Worm (Caenorhabditis elegans) whole organism, L2 larva: Measurements from ENCODE around the gene dsl-6.

ENCODE experiments used
- C34F6.9 ChIP-seq: fragments of 150-350 bp; optimal IDR thresholded peaks from 2 replicates; lab custom pipeline; 2014; ENCODE audit warnings: missing biosample characterization, missing genetic modification characterization
- F13H6.1 ChIP-seq: sonication (generic microtip); optimal IDR thresholded peaks from 2 replicates; lab custom pipeline; 2016; ENCODE audit warnings: missing genetic modification characterization, missing compliant biosample characterization
- R02D3.7 ChIP-seq: fragments of 150-350 bp; optimal IDR thresholded peaks from 2 replicates; lab custom pipeline; 2014; ENCODE audit warnings: missing biosample characterization, missing genetic modification characterization
- Y55F3AM.14 ChIP-seq: fragments of 200-800 bp; sonication (Bioruptor generic); optimal IDR thresholded peaks from 2 replicates; lab custom pipeline; 2018; ENCODE audit warnings: mild to moderate bottlenecking, missing genetic modification characterization, missing compliant biosample characterization
- ZK546.5 ChIP-seq: sonication (generic microtip); optimal IDR thresholded peaks from 2 replicates; lab custom pipeline; 2017; ENCODE audit warnings: missing biosample characterization, missing genetic modification characterization
- alr-1 ChIP-seq: fragments of 150-350 bp; optimal IDR thresholded peaks from 2 replicates; lab custom pipeline; 2014; ENCODE audit warnings: missing biosample characterization, missing genetic modification characterization
- aly-2 ChIP-seq: fragments of 150-350 bp; optimal IDR thresholded peaks from 2 replicates; lab custom pipeline; 2014; ENCODE audit warnings: missing biosample characterization, missing genetic modification characterization
- blmp-1 ChIP-seq: sonication (generic microtip); optimal IDR thresholded peaks from 2 replicates; lab custom pipeline; 2017; ENCODE audit warnings: missing genetic modification characterization, mild to moderate bottlenecking, missing compliant biosample characterization, antibody characterized with exemption, moderate library complexity; ENCODE audit not compliant: insufficient read depth
- ceh-16 ChIP-seq: fragments of 150-350 bp; optimal IDR thresholded peaks from 2 replicates; lab custom pipeline; 2014; ENCODE audit warnings: missing biosample characterization, missing genetic modification characterization
- ceh-82 ChIP-seq: fragments of 150-350 bp; optimal IDR thresholded peaks from 2 replicates; lab custom pipeline; 2014; ENCODE audit warnings: missing biosample characterization, missing genetic modification characterization
- crh-2 ChIP-seq: sonication (generic microtip); optimal IDR thresholded peaks from 2 replicates; lab custom pipeline; 2017; ENCODE audit warnings: missing biosample characterization, missing genetic modification characterization
- dmd-4 ChIP-seq: sonication (generic microtip); optimal IDR thresholded peaks from 2 replicates; lab custom pipeline; 2017; ENCODE audit warnings: missing biosample characterization, missing genetic modification characterization
- egl-27 ChIP-seq: sonication (generic microtip); optimal IDR thresholded peaks from 3 replicates; lab custom pipeline; 2017; ENCODE audit warnings: missing biosample characterization, missing genetic modification reagents, missing genetic modification characterization
- elt-1 ChIP-seq: fragments of 150-350 bp; optimal IDR thresholded peaks from 2 replicates; lab custom pipeline; 2014; ENCODE audit warnings: missing biosample characterization, missing genetic modification characterization
- gmeb-1 ChIP-seq: fragments of 150-350 bp; optimal IDR thresholded peaks from 2 replicates; lab custom pipeline; 2014; ENCODE audit warnings: missing biosample characterization, missing genetic modification characterization
- lin-11 ChIP-seq: fragments of 150-350 bp; sonication (generic microtip); optimal IDR thresholded peaks from 2 replicates; lab custom pipeline; 2014; ENCODE audit warnings: missing biosample characterization, missing genetic modification characterization, inconsistent platforms, mixed read lengths
- lin-39 ChIP-seq: fragments of 150-350 bp; optimal IDR thresholded peaks from 2 replicates; lab custom pipeline; 2014; ENCODE audit warnings: missing biosample characterization, missing genetic modification reagents, missing genetic modification characterization
- lsy-2 ChIP-seq, 2 experiments: fragments of 150-350 bp in 1 of 2; sonication (generic microtip) in 1 of 2; optimal IDR thresholded peaks; 2 replicates each; lab custom pipeline; 2014 to 2017; ENCODE audit warnings: missing biosample characterization in 2 of 2, missing genetic modification characterization in 2 of 2
- mab-5 ChIP-seq: fragments of 150-350 bp; optimal IDR thresholded peaks from 2 replicates; lab custom pipeline; 2014; ENCODE audit warnings: missing biosample characterization, missing genetic modification characterization
- mdl-1 ChIP-seq, 2 experiments: fragments of 150-350 bp in 1 of 2; sonication (generic microtip) in 1 of 2; optimal IDR thresholded peaks; 2 replicates each; lab custom pipeline; 2017; ENCODE audit warnings: missing biosample characterization in 2 of 2, missing genetic modification characterization in 2 of 2
- nhr-10 ChIP-seq: sonication (generic microtip); optimal IDR thresholded peaks from 2 replicates; lab custom pipeline; 2017; ENCODE audit warnings: missing biosample characterization, missing genetic modification characterization
- nhr-11 ChIP-seq: fragments of 150-350 bp; optimal IDR thresholded peaks from 2 replicates; lab custom pipeline; 2014; ENCODE audit warnings: missing biosample characterization, missing genetic modification characterization
- nhr-129 ChIP-seq: fragments of 150-350 bp; optimal IDR thresholded peaks from 2 replicates; lab custom pipeline; 2014; ENCODE audit warnings: missing biosample characterization, missing genetic modification characterization
- nhr-25 ChIP-seq: fragments of 150-350 bp; sonication (generic microtip); optimal IDR thresholded peaks from 3 replicates; lab custom pipeline; 2014; ENCODE audit warnings: missing biosample characterization, missing genetic modification characterization
- nhr-6 ChIP-seq: fragments of 150-350 bp; optimal IDR thresholded peaks from 2 replicates; lab custom pipeline; 2014; ENCODE audit warnings: missing biosample characterization, missing genetic modification characterization
- nhr-77 ChIP-seq: fragments of 150-350 bp; optimal IDR thresholded peaks from 2 replicates; lab custom pipeline; 2014; ENCODE audit warnings: missing biosample characterization, missing genetic modification characterization
- sem-4 ChIP-seq: fragments of 150-350 bp; optimal IDR thresholded peaks from 2 replicates; lab custom pipeline; 2014; ENCODE audit warnings: missing biosample characterization, missing genetic modification reagents, missing genetic modification characterization
- skn-1 ChIP-seq: sonication (generic microtip); optimal IDR thresholded peaks from 2 replicates; lab custom pipeline; 2017; ENCODE audit warnings: missing biosample characterization, missing genetic modification characterization
- sma-9 ChIP-seq, 2 experiments: fragments of 150-350 bp in 1 of 2; sonication (generic microtip) in 1 of 2; optimal IDR thresholded peaks; 2 replicates each; lab custom pipeline; 2014 to 2016; ENCODE audit warnings: missing genetic modification characterization in 2 of 2, mild to moderate bottlenecking in 1 of 2, missing biosample characterization in 1 of 2, missing compliant biosample characterization in 1 of 2, missing genetic modification reagents in 1 of 2, moderate library complexity in 1 of 2
- unc-39 ChIP-seq: fragments of 150-350 bp; optimal IDR thresholded peaks from 2 replicates; lab custom pipeline; 2014; ENCODE audit warnings: missing biosample characterization, missing genetic modification characterization
- unc-55 ChIP-seq: fragments of 150-350 bp; sonication (generic microtip); optimal IDR thresholded peaks from 3 replicates; lab custom pipeline; 2014; ENCODE audit warnings: missing biosample characterization, missing genetic modification reagents, missing genetic modification characterization
- unc-62 ChIP-seq: fragments of 150-350 bp; optimal IDR thresholded peaks from 2 replicates; lab custom pipeline; 2014; ENCODE audit warnings: missing biosample characterization, missing genetic modification reagents, missing genetic modification characterization
- ztf-1 ChIP-seq: fragments of 200-800 bp; sonication (Bioruptor generic); conservative IDR thresholded peaks from 2 replicates; pipeline ENCODE4 v1.3.6; 2022; ENCODE audit warnings: missing genetic modification characterization, missing compliant biosample characterization
- ztf-11 ChIP-seq: sonication (generic microtip); optimal IDR thresholded peaks from 2 replicates; lab custom pipeline; 2017; ENCODE audit warnings: missing biosample characterization, missing genetic modification characterization
- ztf-4 ChIP-seq: fragments of 150-350 bp; optimal IDR thresholded peaks from 2 replicates; lab custom pipeline; 2014; ENCODE audit warnings: missing biosample characterization, missing genetic modification characterization

The dsl-6 gene

DNA sequence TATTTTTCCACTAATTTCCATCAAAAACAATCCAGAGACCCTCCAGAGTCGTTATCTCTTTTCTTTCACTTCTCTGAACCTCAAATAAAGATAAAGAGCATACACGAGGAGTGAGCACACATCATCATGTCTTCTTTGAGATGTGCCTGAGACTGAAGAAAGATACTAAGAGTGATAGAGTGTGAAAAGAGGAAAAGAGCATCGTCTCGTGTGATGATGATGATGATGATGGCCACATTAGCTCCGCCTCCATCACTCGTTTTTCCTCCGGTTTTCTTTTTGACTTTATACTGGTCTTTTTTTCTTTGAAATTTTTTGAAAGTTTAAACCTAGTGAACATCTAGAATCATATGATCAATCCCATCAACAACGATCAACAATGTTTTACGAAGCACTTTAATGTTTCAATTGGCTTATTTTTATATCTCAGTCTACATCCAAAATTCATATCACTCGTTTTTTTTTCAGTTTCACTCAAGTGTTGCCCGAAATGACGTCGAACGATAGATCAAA is 44.1 kb downstream of the dsl-6 start, which contains the start of gene T01G1.2:
Gene T01G1.2 (plus strand): TSS at position 463 of the 513 bp plus-strand sequence.
- no peak for TF ChIP-seq egl-27 (tag; lab: Kevin White, UChicago)
- no peak for TF ChIP-seq elt-1 (tag; lab: Kevin White, UChicago)
- TF ChIP-seq lin-11 (tag; lab: Kevin White, UChicago): no peak
- no peak for TF ChIP-seq nhr-10
- TF ChIP-seq crh-2 (tag; lab: Kevin White, UChicago): peak; percentile 32
- peak; percentile 24 for TF ChIP-seq sma-9 (GFP tag; optimal IDR thresholded peaks at IDR 0.05; lab: Kevin White, UChicago)
- no peak for TF ChIP-seq sma-9 (tag; optimal IDR thresholded peaks at IDR 0.05; lab: Kevin White, UChicago)
- no peak for TF ChIP-seq unc-62
- TF ChIP-seq unc-55 (GFP tag; lab: Kevin White, UChicago): peak; percentile 11
- no peak for TF ChIP-seq alr-1 (tag; lab: Kevin White, UChicago)
- TF ChIP-seq nhr-77 (tag; lab: Kevin White, UChicago): no peak
- peak; percentile 37 to 39 for TF ChIP-seq mdl-1 (tag; optimal IDR thresholded peaks at IDR 0.05; lab: Kevin White, UChicago)
- no peak for TF ChIP-seq R02D3.7 (tag; lab: Kevin White, UChicago)
- TF ChIP-seq gmeb-1 (tag; lab: Kevin White, UChicago): no peak
- peak; percentile 76 for TF ChIP-seq nhr-129 (tag; lab: Kevin White, UChicago)
- peak; percentile 68 for TF ChIP-seq sem-4
- peak; percentile 33 for TF ChIP-seq F13H6.1 (tag; lab: Kevin White, UChicago)
- peak; percentile 60 for TF ChIP-seq C34F6.9 (tag; lab: Kevin White, UChicago)
- peak; percentile 60 for TF ChIP-seq ztf-4 (tag; lab: Kevin White, UChicago)
- TF ChIP-seq mab-5 (tag; lab: Kevin White, UChicago): no peak
- no peak for TF ChIP-seq ztf-1
- TF ChIP-seq lsy-2 (tag; optimal IDR thresholded peaks at IDR 0.05; lab: Kevin White, UChicago): peak in 1 of 2 experiments; percentile 60

- no peak for TF ChIP-seq unc-62
- peak; percentile 8 for TF ChIP-seq F13H6.1 (tag; lab: Kevin White, UChicago)
- TF ChIP-seq nhr-129 (tag; lab: Kevin White, UChicago): peak; percentile 12
- TF ChIP-seq lin-39 (tag; lab: Kevin White, UChicago): no peak
- TF ChIP-seq ZK546.5 (tag; lab: Kevin White, UChicago): no peak
- no peak for TF ChIP-seq sem-4
- TF ChIP-seq Y55F3AM.14 (GFP tag; lab: Kevin White, UChicago): no peak
- no peak for TF ChIP-seq ztf-11 (tag; lab: Kevin White, UChicago)
- TF ChIP-seq gmeb-1 (tag; lab: Kevin White, UChicago): no peak
These were observed 45.3 kb downstream of the dsl-6 start for ce11 chrIV:11352768-11353167.

- TF ChIP-seq ceh-82 (tag; lab: Kevin White, UChicago) (no peak), skn-1 (tag; lab: Kevin White, UChicago) (no peak), aly-2 (tag; lab: Kevin White, UChicago) (no peak), ZK546.5 (tag; lab: Kevin White, UChicago) (no peak), nhr-25 (no peak), elt-1 (tag; lab: Kevin White, UChicago) (no peak), nhr-6 (no peak), lin-39 (tag; lab: Kevin White, UChicago) (no peak), lin-11 (tag; lab: Kevin White, UChicago) (no peak), mab-5 (tag; lab: Kevin White, UChicago) (no peak), unc-62 (no peak), ceh-16 (no peak), egl-27 (tag; lab: Kevin White, UChicago) (no peak), dmd-4 (tag; lab: Kevin White, UChicago) (no peak), lsy-2 (tag; optimal IDR thresholded peaks at IDR 0.05; lab: Kevin White, UChicago) (no peak)
These were observed 46.6 kb downstream of the dsl-6 start for ce11 chrIV:11351563-11351962.

ce11 chrIV:11350809-11351208 is 47.3 kb downstream of the dsl-6 start:
- TF ChIP-seq mdl-1 (tag; optimal IDR thresholded peaks at IDR 0.05; lab: Kevin White, UChicago) (no peak), unc-39 (tag; lab: Kevin White, UChicago) (no peak), sma-9 (GFP tag; optimal IDR thresholded peaks at IDR 0.05; lab: Kevin White, UChicago) (peak; percentile 69), sma-9 (tag; optimal IDR thresholded peaks at IDR 0.05; lab: Kevin White, UChicago) (no peak), nhr-10 (no peak), nhr-11 (tag; lab: Kevin White, UChicago) (no peak), nhr-129 (tag; lab: Kevin White, UChicago) (peak; percentile 34), ZK546.5 (tag; lab: Kevin White, UChicago) (no peak), elt-1 (tag; lab: Kevin White, UChicago) (no peak), mab-5 (tag; lab: Kevin White, UChicago) (peak; percentile 42), ceh-16 (no peak), F13H6.1 (tag; lab: Kevin White, UChicago) (peak; percentile 62), blmp-1 (tag; lab: Kevin White, UChicago) (no peak), C34F6.9 (tag; lab: Kevin White, UChicago) (peak; percentile 38), lsy-2 (tag; optimal IDR thresholded peaks at IDR 0.05; lab: Kevin White, UChicago) (peak in 1 of 2 experiments; percentile 7)
